Worm (Caenorhabditis elegans) whole organism, late embryonic: ENCODE results near the gene C18A3.3.

Source experiments
- C08G9.2 ChIP-seq: sonication (generic microtip); optimal IDR thresholded peaks from 2 replicates; lab custom pipeline; 2016; ENCODE audit warnings: mild to moderate bottlenecking, missing genetic modification characterization, moderate library complexity, missing compliant biosample characterization
- K09A11.1 ChIP-seq: sonication (generic microtip); optimal IDR thresholded peaks from 2 replicates; lab custom pipeline; 2017; ENCODE audit warnings: antibody characterized with exemption, mild to moderate bottlenecking, missing genetic modification characterization, missing compliant biosample characterization; ENCODE audit not compliant: insufficient read depth
- T23F11.4 ChIP-seq: fragments of 200-800 bp; sonication (Bioruptor generic); optimal IDR thresholded peaks from 2 replicates; lab custom pipeline; 2018; ENCODE audit warnings: mild to moderate bottlenecking, missing genetic modification characterization, missing compliant biosample characterization
- Y22D7AL.16 ChIP-seq: sonication (generic microtip); optimal IDR thresholded peaks from 2 replicates; lab custom pipeline; 2016; ENCODE audit warnings: missing genetic modification characterization, missing compliant biosample characterization
- ama-1 ChIP-seq: fragments of 150-350 bp; optimal IDR thresholded peaks from 2 replicates; lab custom pipeline; 2014
- ceh-31 ChIP-seq: sonication (generic microtip); optimal IDR thresholded peaks from 2 replicates; lab custom pipeline; 2016; ENCODE audit warnings: missing genetic modification characterization, missing compliant biosample characterization
- ceh-34 ChIP-seq: sonication (generic microtip); optimal IDR thresholded peaks from 2 replicates; lab custom pipeline; 2016; ENCODE audit warnings: mild to moderate bottlenecking, missing genetic modification characterization, missing compliant biosample characterization
- ceh-45 ChIP-seq: fragments of 200-800 bp; sonication (Bioruptor generic); IDR thresholded peaks from 2 replicates; pipeline ENCODE4 v1.3.6; 2022; ENCODE audit warnings: missing genetic modification reagents, missing genetic modification characterization, missing compliant biosample characterization
- ceh-48 ChIP-seq: sonication (generic microtip); optimal IDR thresholded peaks from 2 replicates; lab custom pipeline; 2016; ENCODE audit warnings: missing genetic modification characterization, inconsistent platforms, missing compliant biosample characterization
- ceh-6 ChIP-seq: fragments of 200-800 bp; sonication (Bioruptor generic); optimal IDR thresholded peaks from 2 replicates; lab custom pipeline; 2018; ENCODE audit warnings: mild to moderate bottlenecking, missing genetic modification characterization, missing compliant biosample characterization
- ceh-9 ChIP-seq: sonication (generic microtip); optimal IDR thresholded peaks from 2 replicates; lab custom pipeline; 2016; ENCODE audit warnings: mild to moderate bottlenecking, missing genetic modification characterization, inconsistent platforms, missing compliant biosample characterization
- che-1 ChIP-seq: sonication (generic microtip); optimal IDR thresholded peaks from 2 replicates; lab custom pipeline; 2016; ENCODE audit warnings: mild to moderate bottlenecking, missing genetic modification characterization, missing compliant biosample characterization
- dmd-4 ChIP-seq: sonication (generic microtip); optimal IDR thresholded peaks from 2 replicates; lab custom pipeline; 2016; ENCODE audit warnings: borderline replicate concordance, missing genetic modification characterization, missing compliant biosample characterization
- dve-1 ChIP-seq: sonication (generic microtip); optimal IDR thresholded peaks from 2 replicates; lab custom pipeline; 2017; ENCODE audit warnings: antibody characterized with exemption, mild to moderate bottlenecking, missing genetic modification characterization, missing compliant biosample characterization
- elt-2 ChIP-seq: sonication (generic microtip); optimal IDR thresholded peaks from 2 replicates; lab custom pipeline; 2016; ENCODE audit warnings: missing genetic modification reagents, missing genetic modification characterization, missing compliant biosample characterization
- fkh-10 ChIP-seq: fragments of 150-350 bp; optimal IDR thresholded peaks from 2 replicates; lab custom pipeline; 2014; ENCODE audit warnings: missing biosample characterization, missing genetic modification reagents, missing genetic modification characterization
- hlh-6 ChIP-seq: sonication (generic microtip); optimal IDR thresholded peaks from 2 replicates; lab custom pipeline; 2016; ENCODE audit warnings: missing genotype, missing genetic modification characterization, missing compliant biosample characterization
- lim-6 ChIP-seq: sonication (generic microtip); optimal IDR thresholded peaks from 2 replicates; lab custom pipeline; 2016; ENCODE audit warnings: missing genetic modification characterization, missing compliant biosample characterization
- lin-11 ChIP-seq: fragments of 200-800 bp; sonication (Bioruptor generic); optimal IDR thresholded peaks from 2 replicates; lab custom pipeline; 2018; ENCODE audit warnings: mild to moderate bottlenecking, missing genetic modification characterization, missing compliant biosample characterization
- nfya-1 ChIP-seq: sonication (generic microtip); optimal IDR thresholded peaks from 2 replicates; lab custom pipeline; 2017; ENCODE audit warnings: missing genetic modification characterization, mild to moderate bottlenecking, missing compliant biosample characterization, antibody characterized with exemption, moderate library complexity
- nhr-232 ChIP-seq: sonication (generic microtip); optimal IDR thresholded peaks from 2 replicates; lab custom pipeline; 2016; ENCODE audit warnings: missing genetic modification characterization, missing compliant biosample characterization
- pat-9 ChIP-seq: fragments of 200-800 bp; sonication (Bioruptor generic); optimal IDR thresholded peaks from 2 replicates; lab custom pipeline; 2018; ENCODE audit warnings: mild to moderate bottlenecking, missing genetic modification characterization, moderate library complexity, missing compliant biosample characterization
- pqm-1 ChIP-seq: sonication (generic microtip); optimal IDR thresholded peaks from 2 replicates; lab custom pipeline; 2016; ENCODE audit warnings: missing genetic modification characterization, missing compliant biosample characterization
- ref-2 ChIP-seq: sonication (generic microtip); optimal IDR thresholded peaks from 2 replicates; lab custom pipeline; 2016; ENCODE audit warnings: missing genetic modification characterization, missing compliant biosample characterization
- rnt-1 ChIP-seq: sonication (generic microtip); optimal IDR thresholded peaks from 2 replicates; lab custom pipeline; 2016; ENCODE audit warnings: missing genetic modification characterization, missing compliant biosample characterization
- sox-2 ChIP-seq: fragments of 200-800 bp; sonication (Bioruptor generic); IDR thresholded peaks from 2 replicates; pipeline ENCODE4 v1.3.6; 2022; ENCODE audit warnings: missing genetic modification reagents, missing genetic modification characterization, missing compliant biosample characterization
- tbx-7 ChIP-seq: sonication (generic microtip); optimal IDR thresholded peaks from 2 replicates; lab custom pipeline; 2016; ENCODE audit warnings: missing genotype, missing genetic modification characterization, missing compliant biosample characterization
- unc-3 ChIP-seq, 2 experiments: fragments of 200-800 bp in 1 of 2; sonication (Bioruptor generic) in 1 of 2; sonication (generic microtip) in 1 of 2; conservative IDR thresholded peaks in 1 of 2; optimal IDR thresholded peaks in 1 of 2; 2 replicates each; pipeline versions ENCODE4 v1.3.6 to Lab custom; 2016 to 2022; ENCODE audit warnings: missing compliant biosample characterization in 2 of 2, missing genetic modification characterization in 2 of 2, missing genetic modification reagents in 1 of 2
- unc-42 ChIP-seq: sonication (generic microtip); optimal IDR thresholded peaks from 2 replicates; lab custom pipeline; 2016; ENCODE audit warnings: missing genotype, missing genetic modification characterization, missing compliant biosample characterization
- zip-5 ChIP-seq: sonication (generic microtip); optimal IDR thresholded peaks from 2 replicates; lab custom pipeline; 2016; ENCODE audit warnings: missing genetic modification characterization, missing compliant biosample characterization

Gene C18A3.3

ce11 chrII:5727707-5728106 lies 11.6 kb downstream of the C18A3.3 start, which contains the start of gene rab-3:
Gene rab-3, minus strand, starts transcription at chrII:5727853.
- TF ChIP-seq unc-42 = peak; percentile 78
- no peak for TF ChIP-seq ceh-34 (tag; lab: Kevin White, UChicago)
- TF ChIP-seq, all 69 proteins: peak for 1

- TF ChIP-seq ceh-6 (GFP tag; lab: Kevin White, UChicago) (no peak), unc-42 (no peak), K09A11.1 (tag; lab: Kevin White, UChicago) (no peak), sox-2 (GFP tag; lab: Robert Waterston, UW) (no peak), fkh-10 (GFP tag; lab: Kevin White, UChicago) (no peak), ceh-45 (no peak), zip-5 (tag; lab: Kevin White, UChicago) (no peak), dmd-4 (no peak), nhr-232 (tag; lab: Kevin White, UChicago) (no peak), ceh-9 (no peak), pat-9 (no peak), ceh-48 (tag; lab: Kevin White, UChicago) (no peak), rnt-1 (tag; lab: Kevin White, UChicago) (no peak), lim-6 (tag; lab: Kevin White, UChicago) (no peak), unc-3 (GFP tag; conservative IDR thresholded peaks at IDR 0.05; lab: Robert Waterston, UW) (no peak), unc-3 (tag; optimal IDR thresholded peaks at IDR 0.05; lab: Kevin White, UChicago) (no peak), nfya-1 (tag; lab: Kevin White, UChicago) (no peak), lin-11 (tag; lab: Kevin White, UChicago) (no peak)
Measured at ce11 chrII:5730343-5731083, 14.4 kb downstream of the C18A3.3 start, which contains the start of the genes C18A3.7 and C18A3.11. Gene C18A3.7, minus strand, starts transcription at chrII:5730443. Gene C18A3.11, plus strand, starts transcription at chrII:5731033.

ce11 chrII:5734883-5735282 lies 18.8 kb downstream of the C18A3.3 start:
- TF ChIP-seq ceh-31 = no peak
- TF ChIP-seq che-1 (tag; lab: Kevin White, UChicago) = no peak
- no peak for TF ChIP-seq lim-6 (tag; lab: Kevin White, UChicago)

ce11 chrII:5735744-5736143 lies 19.6 kb downstream of the C18A3.3 start:
- TF ChIP-seq Y22D7AL.16 (tag; lab: Kevin White, UChicago) = no peak

- TF ChIP-seq ceh-34 (tag; lab: Kevin White, UChicago) = no peak
- no peak for TF ChIP-seq lin-11 (tag; lab: Kevin White, UChicago)
- no peak for TF ChIP-seq pqm-1 (tag; lab: Kevin White, UChicago)
- no peak for TF ChIP-seq dmd-4
- TF ChIP-seq T23F11.4 (GFP tag; lab: Kevin White, UChicago) = no peak
- no peak for TF ChIP-seq elt-2 (tag; lab: Kevin White, UChicago)
- TF ChIP-seq dve-1 (tag; lab: Kevin White, UChicago) = no peak
- TF ChIP-seq ref-2 (tag; lab: Kevin White, UChicago) = no peak
- TF ChIP-seq C08G9.2 = no peak
Measured at ce11 chrII:5736599-5736998, 20.5 kb downstream of the C18A3.3 start.

- TF ChIP-seq hlh-6 (tag; lab: Kevin White, UChicago) = no peak
- no peak for TF ChIP-seq nfya-1 (tag; lab: Kevin White, UChicago)
- TF ChIP-seq unc-3 (GFP tag; conservative IDR thresholded peaks at IDR 0.05; lab: Robert Waterston, UW) = no peak
- TF ChIP-seq unc-3 (tag; optimal IDR thresholded peaks at IDR 0.05; lab: Kevin White, UChicago) = no peak
- TF ChIP-seq ref-2 (tag; lab: Kevin White, UChicago) = no peak
- TF ChIP-seq fkh-10 (GFP tag; lab: Kevin White, UChicago) = no peak
- TF ChIP-seq ama-1 (lab: Kevin White, UChicago) = no peak
- no peak for TF ChIP-seq C08G9.2
- no peak for TF ChIP-seq ceh-6 (GFP tag; lab: Kevin White, UChicago)
- no peak for TF ChIP-seq tbx-7 (tag; lab: Kevin White, UChicago)
- TF ChIP-seq dve-1 (tag; lab: Kevin White, UChicago) = no peak
- TF ChIP-seq che-1 (tag; lab: Kevin White, UChicago) = no peak
- no peak for TF ChIP-seq ceh-45
- no peak for TF ChIP-seq ceh-34 (tag; lab: Kevin White, UChicago)
Measured at ce11 chrII:5738795-5739194, 22.7 kb downstream of the C18A3.3 start, which contains the start of gene hlh-14. Gene hlh-14, minus strand, starts transcription at chrII:5738895.
